Fruit fly (Drosophila melanogaster): ENCODE data around the gene CG33269.

DNA sequence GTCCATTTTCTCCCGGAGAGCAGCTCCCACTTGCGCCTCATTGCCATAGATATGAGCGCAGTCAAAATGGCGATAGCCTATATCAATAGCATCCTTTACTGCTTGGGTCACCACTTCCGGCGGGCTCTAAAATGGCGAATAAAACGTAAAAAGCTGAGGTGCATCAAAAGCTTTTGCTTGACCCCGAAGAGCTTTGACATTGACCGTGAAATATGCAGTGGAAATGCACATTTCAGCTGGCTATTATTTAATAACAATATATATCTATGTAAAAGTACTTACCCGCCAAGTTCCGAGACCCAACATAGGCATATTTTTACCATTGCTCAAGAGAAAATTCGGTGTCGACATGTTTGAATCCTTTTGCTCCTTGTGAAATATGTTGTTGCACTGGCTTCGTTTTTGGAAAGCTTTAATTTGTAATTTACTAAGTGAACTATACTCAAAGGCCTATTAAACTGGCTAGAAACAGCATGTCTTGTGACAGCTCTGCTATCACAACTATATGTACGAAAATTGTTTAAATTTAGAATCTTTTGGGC is 43.7 kb upstream of the CG33269 start, which contains the start of gene CG6083:
- TF ChIP-seq Pif1B (GFP tag; optimal IDR thresholded peaks at IDR 0.05), result no peak
- no peak for TF ChIP-seq CG14655 (GFP tag; optimal IDR thresholded peaks at IDR 0.05)
- TF ChIP-seq Ets98B (GFP tag; IDR thresholded peaks at IDR 0.05), result no peak
- no peak for TF ChIP-seq Snoo (tag; optimal IDR thresholded peaks at IDR 0.05)
- TF ChIP-seq CG15710 (tag; optimal IDR thresholded peaks at IDR 0.05), result no peak
- TF ChIP-seq CG9948 (tag; optimal IDR thresholded peaks at IDR 0.05), result no peak
- TF ChIP-seq CG10348 (GFP tag; IDR thresholded peaks at IDR 0.05), result no peak
- TF ChIP-seq Pif1A (GFP tag; optimal IDR thresholded peaks at IDR 0.05), result no peak
- no peak for TF ChIP-seq CG4496 (GFP tag; IDR thresholded peaks at IDR 0.05)
- TF ChIP-seq CG34367 (tag; optimal IDR thresholded peaks at IDR 0.05), result no peak

Data from whole organism, pupa.